Worm (Caenorhabditis elegans): ENCODE measurements around the gene dsh-2.

DNA sequence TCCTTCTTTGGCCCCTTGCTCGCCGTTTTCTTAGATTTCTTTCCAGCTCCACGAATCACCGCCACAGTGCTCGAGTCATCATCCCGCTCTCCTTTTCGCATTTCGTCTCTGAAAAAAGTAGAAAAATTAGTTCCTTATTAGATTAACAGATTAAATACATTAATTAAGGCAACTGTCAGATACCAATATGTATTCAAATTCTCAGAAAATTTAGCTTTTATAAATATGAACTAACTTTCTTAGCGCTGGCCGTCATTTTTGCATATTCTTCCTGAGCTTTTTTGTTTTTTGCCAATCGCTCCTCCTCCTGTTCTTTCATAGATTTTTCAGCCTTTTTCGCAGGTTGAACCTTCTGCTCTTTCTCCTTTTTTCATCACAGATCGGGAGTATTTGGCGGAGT lies 18.7 kb upstream of the dsh-2 start, which contains the start of gene C04G6.6:
- TF ChIP-seq ztf-4 (tag; optimal IDR thresholded peaks at IDR 0.05) = no peak
- TF ChIP-seq peb-1 (tag; optimal IDR thresholded peaks at IDR 0.05) = no peak
- no peak for TF ChIP-seq nhr-25 (tag; optimal IDR thresholded peaks at IDR 0.05)
- no peak for TF ChIP-seq R02D3.7 (tag; optimal IDR thresholded peaks at IDR 0.05)
- TF ChIP-seq snpc-4 (tag; optimal IDR thresholded peaks at IDR 0.05) = no peak
- TF ChIP-seq ama-1 (optimal IDR thresholded peaks at IDR 0.05) = no peak
- no peak for TF ChIP-seq F13H6.1 (tag; optimal IDR thresholded peaks at IDR 0.05)
- no peak for TF ChIP-seq nhr-77 (tag; optimal IDR thresholded peaks at IDR 0.05)
- no peak for TF ChIP-seq ztf-11 (tag; optimal IDR thresholded peaks at IDR 0.05)
- no peak for TF ChIP-seq ceh-16 (tag; optimal IDR thresholded peaks at IDR 0.05)
- TF ChIP-seq unc-39 (tag; optimal IDR thresholded peaks at IDR 0.05) = no peak
- no peak for TF ChIP-seq nhr-237 (tag; optimal IDR thresholded peaks at IDR 0.05)
